Worm (Caenorhabditis elegans) whole organism, early embryonic: ENCODE results near the gene lgc-13.

ENCODE experiments used
- aly-1 ChIP-seq: sonication (generic microtip); optimal IDR thresholded peaks from 2 replicates; lab custom pipeline; 2016; ENCODE audit warnings: missing genetic modification characterization, missing compliant biosample characterization
- ama-1 ChIP-seq: fragments of 150-350 bp; optimal IDR thresholded peaks from 2 replicates; lab custom pipeline; 2014
- ceh-13 ChIP-seq: fragments of 200-800 bp; sonication (Bioruptor generic); optimal IDR thresholded peaks from 2 replicates; lab custom pipeline; 2018; ENCODE audit warnings: mild to moderate bottlenecking, missing genetic modification characterization, missing compliant biosample characterization
- tbx-37 ChIP-seq: fragments of 200-800 bp; sonication (Bioruptor generic); conservative IDR thresholded peaks from 2 replicates; pipeline ENCODE4 v1.3.6; 2022; ENCODE audit warnings: missing genetic modification reagents, missing genetic modification characterization, missing compliant biosample characterization

DNA sequence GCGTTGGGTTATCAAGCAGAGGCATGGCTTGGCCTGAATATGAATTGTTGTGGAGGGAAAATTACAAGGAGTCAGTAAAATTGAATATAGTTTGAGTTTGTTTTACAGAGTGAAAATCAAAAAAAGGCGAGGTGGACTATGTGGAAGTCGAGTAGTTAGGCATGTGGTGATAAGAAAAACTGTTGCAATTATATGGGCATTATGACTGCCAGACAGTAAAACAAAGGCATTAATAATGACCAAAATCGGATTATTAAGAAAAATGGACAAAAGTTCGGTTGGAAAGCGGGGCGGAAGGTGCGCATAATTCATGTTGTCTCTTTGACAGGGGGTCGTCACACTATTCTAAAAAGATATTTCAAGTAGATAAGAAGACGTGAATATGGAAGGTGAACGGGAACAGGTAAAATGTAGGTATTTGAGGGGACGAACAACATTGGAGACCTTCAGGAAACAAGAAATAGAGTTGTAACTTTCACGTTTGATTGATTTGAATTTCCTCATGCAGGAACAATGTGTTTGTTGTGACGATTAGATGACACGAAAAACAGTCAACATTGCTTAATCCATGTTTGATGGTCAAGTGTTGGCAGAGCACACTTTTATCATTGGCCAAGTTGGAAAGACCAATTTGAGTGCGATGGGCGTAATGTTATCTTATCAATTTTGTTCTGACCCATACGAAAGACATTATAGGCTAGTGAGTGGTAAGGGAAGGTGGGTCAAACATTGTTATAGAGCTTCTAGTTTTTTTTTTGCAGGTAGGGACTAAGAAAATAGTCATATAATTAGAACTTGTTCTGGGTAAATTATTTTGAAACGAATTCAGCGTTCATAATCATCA is 45.3 kb downstream of the lgc-13 start, which contains the start of gene mfsd-11:
- TF ChIP-seq aly-1 (tag; lab: Kevin White, UChicago) (no peak), ceh-13 (no peak), ama-1 (no peak), tbx-37 (no peak)
